Worm (Caenorhabditis elegans) whole organism, young adult: ENCODE data around the gene T22E5.6.
A peak's percentile ranks its signal among the peaks of the same experiment; 100 is the strongest.

Experiments
- D2030.7 ChIP-seq: fragments of 200-800 bp; sonication (Bioruptor generic); IDR thresholded peaks from 2 replicates; pipeline ENCODE4 v1.3.6; 2022; ENCODE audit warnings: missing genetic modification reagents, missing genetic modification characterization, missing compliant biosample characterization
- F37B4.10 ChIP-seq: fragments of 200-800 bp; sonication (Bioruptor generic); IDR thresholded peaks from 2 replicates; pipeline ENCODE4 v1.3.6; 2022; ENCODE audit warnings: missing genetic modification characterization, missing compliant biosample characterization
- F39B2.1 ChIP-seq: fragments of 200-800 bp; sonication (Bioruptor generic); IDR thresholded peaks from 2 replicates; pipeline ENCODE4 v1.3.6; 2022; ENCODE audit warnings: missing genetic modification reagents, missing genetic modification characterization, missing compliant biosample characterization
- F49E8.2 ChIP-seq: sonication (generic microtip); optimal IDR thresholded peaks from 3 replicates; lab custom pipeline; 2017; ENCODE audit warnings: missing genetic modification characterization, mild to moderate bottlenecking, missing compliant biosample characterization, antibody characterized with exemption, moderate library complexity; ENCODE audit not compliant: insufficient read depth
- F57A8.1 ChIP-seq: fragments of 200-800 bp; sonication (Bioruptor generic); optimal IDR thresholded peaks from 2 replicates; lab custom pipeline; 2018; ENCODE audit warnings: mild to moderate bottlenecking, missing genetic modification characterization, moderate library complexity, missing compliant biosample characterization
- K11D2.4 ChIP-seq: fragments of 200-800 bp; sonication (Bioruptor generic); IDR thresholded peaks from 2 replicates; pipeline ENCODE4 v1.3.6; 2022; ENCODE audit warnings: missing genetic modification reagents, missing genetic modification characterization, missing compliant biosample characterization
- K12H6.12 ChIP-seq: fragments of 200-800 bp; sonication (Bioruptor generic); optimal IDR thresholded peaks from 2 replicates; lab custom pipeline; 2018; ENCODE audit warnings: mild to moderate bottlenecking, missing genetic modification characterization, missing compliant biosample characterization
- T07F8.4 ChIP-seq: sonication (generic microtip); optimal IDR thresholded peaks from 2 replicates; lab custom pipeline; 2016; ENCODE audit warnings: mild to moderate bottlenecking, missing genetic modification characterization, moderate library complexity, missing compliant biosample characterization
- Y67H2A.10 ChIP-seq: fragments of 200-800 bp; sonication (Bioruptor generic); conservative IDR thresholded peaks from 2 replicates; pipeline ENCODE4 v1.3.6; 2022; ENCODE audit warnings: missing genetic modification reagents, missing genetic modification characterization, missing compliant biosample characterization
- atf-7 ChIP-seq: sonication (generic microtip); optimal IDR thresholded peaks from 2 replicates; lab custom pipeline; 2017; ENCODE audit warnings: mild to moderate bottlenecking, missing genetic modification characterization, missing compliant biosample characterization
- attf-5 ChIP-seq: fragments of 200-800 bp; sonication (Bioruptor generic); optimal IDR thresholded peaks from 2 replicates; lab custom pipeline; 2018; ENCODE audit warnings: mild to moderate bottlenecking, missing genetic modification characterization, missing compliant biosample characterization
- attf-6 ChIP-seq: fragments of 200-800 bp; sonication (Bioruptor generic); IDR thresholded peaks from 2 replicates; pipeline ENCODE4 v1.3.6; 2022; ENCODE audit warnings: missing genetic modification reagents, missing genetic modification characterization, missing compliant biosample characterization
- bed-1 ChIP-seq: fragments of 200-800 bp; sonication (Bioruptor generic); IDR thresholded peaks from 2 replicates; pipeline ENCODE4 v1.3.6; 2022; ENCODE audit warnings: missing genetic modification reagents, missing genetic modification characterization, missing compliant biosample characterization
- bed-2 ChIP-seq: fragments of 200-800 bp; sonication (Bioruptor generic); IDR thresholded peaks from 2 replicates; pipeline ENCODE4 v1.3.6; 2022; ENCODE audit warnings: missing genetic modification reagents, missing genetic modification characterization, missing compliant biosample characterization
- ccch-3 ChIP-seq: fragments of 200-800 bp; sonication (Bioruptor generic); optimal IDR thresholded peaks from 2 replicates; lab custom pipeline; 2018; ENCODE audit warnings: mild to moderate bottlenecking, missing genetic modification characterization, missing compliant biosample characterization
- cebp-1 ChIP-seq, 2 experiments: fragments of 200-800 bp in 1 of 2; sonication (Bioruptor generic) in 1 of 2; sonication (generic microtip) in 1 of 2; IDR thresholded peaks in 1 of 2; optimal IDR thresholded peaks in 1 of 2; 2 replicates each; pipeline versions ENCODE4 v1.3.6 to Lab custom; 2017 to 2022; ENCODE audit warnings: missing compliant biosample characterization in 2 of 2, missing genetic modification characterization in 2 of 2, mild to moderate bottlenecking in 1 of 2, missing genetic modification reagents in 1 of 2, moderate library complexity in 1 of 2
- cebp-2 ChIP-seq: fragments of 200-800 bp; sonication (Bioruptor generic); IDR thresholded peaks from 2 replicates; pipeline ENCODE4 v1.3.6; 2022; ENCODE audit warnings: missing genetic modification characterization, missing compliant biosample characterization
- ceh-40 ChIP-seq: fragments of 200-800 bp; sonication (Bioruptor generic); IDR thresholded peaks from 2 replicates; pipeline ENCODE4 v1.3.6; 2022; ENCODE audit warnings: missing genetic modification characterization, missing compliant biosample characterization
- die-1 ChIP-seq: sonication (generic microtip); optimal IDR thresholded peaks from 2 replicates; lab custom pipeline; 2016; ENCODE audit warnings: missing genotype, mild to moderate bottlenecking, missing genetic modification characterization, missing compliant biosample characterization
- ets-4 ChIP-seq: fragments of 200-800 bp; sonication (Bioruptor generic); optimal IDR thresholded peaks from 2 replicates; lab custom pipeline; 2018; ENCODE audit warnings: mild to moderate bottlenecking, missing genetic modification characterization, missing compliant biosample characterization
- hlh-26 ChIP-seq: fragments of 200-800 bp; sonication (Bioruptor generic); conservative IDR thresholded peaks from 2 replicates; pipeline ENCODE4 v1.3.6; 2022; ENCODE audit warnings: missing genetic modification reagents, missing genetic modification characterization, missing compliant biosample characterization
- lag-1 ChIP-seq: fragments of 200-800 bp; sonication (Bioruptor generic); IDR thresholded peaks from 2 replicates; pipeline ENCODE4 v1.3.6; 2022; ENCODE audit warnings: missing genetic modification reagents, missing genetic modification characterization, missing compliant biosample characterization
- let-526 ChIP-seq: fragments of 200-800 bp; sonication (Bioruptor generic); IDR thresholded peaks from 2 replicates; pipeline ENCODE4 v1.3.6; 2022; ENCODE audit warnings: missing genetic modification reagents, missing genetic modification characterization, missing compliant biosample characterization
- let-607 ChIP-seq, 2 experiments: fragments of 200-800 bp in 1 of 2; sonication (Bioruptor generic) in 1 of 2; sonication (generic microtip) in 1 of 2; optimal IDR thresholded peaks; 2 replicates each; lab custom pipeline; 2016 to 2018; ENCODE audit warnings: mild to moderate bottlenecking in 2 of 2, missing compliant biosample characterization in 2 of 2, missing genetic modification characterization in 2 of 2, moderate library complexity in 2 of 2, missing genotype in 1 of 2
- lin-26 ChIP-seq: fragments of 200-800 bp; sonication (Bioruptor generic); IDR thresholded peaks from 2 replicates; pipeline ENCODE4 v1.3.6; 2022; ENCODE audit warnings: missing genetic modification reagents, missing genetic modification characterization, missing compliant biosample characterization
- madf-10 ChIP-seq: sonication (generic microtip); optimal IDR thresholded peaks from 2 replicates; lab custom pipeline; 2016; ENCODE audit warnings: mild to moderate bottlenecking, missing genetic modification characterization, missing compliant biosample characterization
- madf-3 ChIP-seq: fragments of 200-800 bp; sonication (Bioruptor generic); IDR thresholded peaks from 2 replicates; pipeline ENCODE4 v1.3.6; 2022; ENCODE audit warnings: missing genetic modification reagents, missing genetic modification characterization, missing compliant biosample characterization
- madf-8 ChIP-seq: fragments of 200-800 bp; sonication (Bioruptor generic); conservative IDR thresholded peaks from 2 replicates; pipeline ENCODE4 v1.3.6; 2022; ENCODE audit warnings: missing genetic modification reagents, missing genetic modification characterization, missing compliant biosample characterization
- mcd-1 ChIP-seq: fragments of 200-800 bp; sonication (Bioruptor generic); IDR thresholded peaks from 2 replicates; pipeline ENCODE4 v1.3.6; 2022; ENCODE audit warnings: missing genetic modification reagents, missing genetic modification characterization, missing compliant biosample characterization
- mxl-1 ChIP-seq: sonication (generic microtip); optimal IDR thresholded peaks from 2 replicates; lab custom pipeline; 2016; ENCODE audit warnings: missing genetic modification characterization, missing compliant biosample characterization
- nhr-27 ChIP-seq: fragments of 200-800 bp; sonication (Bioruptor generic); optimal IDR thresholded peaks from 2 replicates; lab custom pipeline; 2018; ENCODE audit warnings: mild to moderate bottlenecking, missing genetic modification characterization, moderate library complexity, missing compliant biosample characterization
- rec-8 ChIP-seq, 2 experiments: sonication (generic microtip); optimal IDR thresholded peaks; 2 replicates each; lab custom pipeline; 2016; ENCODE audit warnings: mild to moderate bottlenecking in 2 of 2, missing genetic modification characterization in 2 of 2, missing genetic modification reagents in 2 of 2, missing genotype in 2 of 2, missing biosample characterization in 1 of 2, missing compliant biosample characterization in 1 of 2, moderate library complexity in 1 of 2
- snpc-1.1 ChIP-seq: sonication (generic microtip); optimal IDR thresholded peaks from 2 replicates; lab custom pipeline; 2017; ENCODE audit warnings: missing genetic modification characterization, mild to moderate bottlenecking, missing compliant biosample characterization, antibody characterized with exemption, moderate library complexity, missing genotype, missing genetic modification reagents; ENCODE audit not compliant: insufficient read depth
- snpc-1.3 ChIP-seq: sonication (generic microtip); optimal IDR thresholded peaks from 2 replicates; lab custom pipeline; 2017; ENCODE audit warnings: missing genetic modification characterization, mild to moderate bottlenecking, missing compliant biosample characterization, antibody characterized with exemption, moderate library complexity, missing genotype, missing genetic modification reagents; ENCODE audit not compliant: insufficient read depth
- snpc-4 ChIP-seq, 5 experiments: fragments of 150-350 bp in 1 of 5; sonication (generic microtip) in 4 of 5; optimal IDR thresholded peaks; 2 replicates each; lab custom pipeline; 2014 to 2018; ENCODE audit warnings: missing genetic modification characterization in 5 of 5, missing biosample characterization in 3 of 5, antibody characterized with exemption in 2 of 5, mild to moderate bottlenecking in 2 of 5, missing compliant biosample characterization in 2 of 5, missing genotype in 2 of 5, moderate library complexity in 2 of 5, missing genetic modification reagents in 1 of 5
- somi-1 ChIP-seq: fragments of 200-800 bp; sonication (Bioruptor generic); optimal IDR thresholded peaks from 2 replicates; lab custom pipeline; 2018; ENCODE audit warnings: mild to moderate bottlenecking, missing genetic modification characterization, missing compliant biosample characterization
- tbx-9 ChIP-seq: sonication (generic microtip); optimal IDR thresholded peaks from 2 replicates; lab custom pipeline; 2016; ENCODE audit warnings: borderline replicate concordance, missing genetic modification characterization, inconsistent platforms, missing compliant biosample characterization
- tlf-1 ChIP-seq: fragments of 200-800 bp; sonication (Bioruptor generic); optimal IDR thresholded peaks from 2 replicates; lab custom pipeline; 2018; ENCODE audit warnings: mild to moderate bottlenecking, missing genetic modification characterization, missing compliant biosample characterization
- unc-130 ChIP-seq: sonication (generic microtip); optimal IDR thresholded peaks from 2 replicates; lab custom pipeline; 2016; ENCODE audit warnings: missing genetic modification reagents, missing genetic modification characterization, missing compliant biosample characterization
- ztf-18 ChIP-seq: sonication (generic microtip); optimal IDR thresholded peaks from 2 replicates; lab custom pipeline; 2016; ENCODE audit warnings: missing genotype, mild to moderate bottlenecking, missing genetic modification characterization, missing compliant biosample characterization

The T22E5.6 gene

ce11 chrX:6371192-6372116 is 44.8 kb downstream of the T22E5.6 start (continued):
- TF ChIP-seq tbx-9 (tag; lab: Kevin White, UChicago) (peak; percentile 13), madf-8 (GFP tag; lab: Robert Waterston, UW) (no peak), mcd-1 (GFP tag; lab: Robert Waterston, UW) (no peak), mxl-1 (peak; percentile 56), ets-4 (GFP tag; lab: Kevin White, UChicago) (no peak), tlf-1 (no peak), madf-10 (tag; lab: Kevin White, UChicago) (peak; percentile 71), somi-1 (GFP tag; lab: Kevin White, UChicago) (peak; percentile 58), rec-8 (tag; optimal IDR thresholded peaks at IDR 0.05; lab: Kevin White, UChicago) (peak; percentile 40 to 76), hlh-26 (GFP tag; lab: Robert Waterston, UW) (no peak), bed-1 (no peak), lag-1 (no peak), bed-2 (GFP tag; lab: Robert Waterston, UW) (no peak), die-1 (tag; lab: Kevin White, UChicago) (peak; percentile 80), T07F8.4 (tag; lab: Kevin White, UChicago) (peak; percentile 61), Y67H2A.10 (GFP tag; lab: Robert Waterston, UW) (no peak), ztf-18 (peak; percentile 62), K12H6.12 (tag; lab: Kevin White, UChicago) (peak; percentile 47), lin-26 (GFP tag; lab: Robert Waterston, UW) (peak; percentile 89; the same call in 1 of the 2 replicates), attf-5 (peak; percentile 42), snpc-4 (GFP tag; optimal IDR thresholded peaks at IDR 0.05; lab: Kevin White, UChicago) (peak; percentile 48), snpc-4 (tag; optimal IDR thresholded peaks at IDR 0.05; lab: Kevin White, UChicago) (peak in 3 of 4 experiments; percentile 7 to 71 (median 49)), snpc-1.1 (peak; percentile 5), F37B4.10 (GFP tag; lab: Robert Waterston, UW) (no peak), let-607 (tag; optimal IDR thresholded peaks at IDR 0.05; lab: Kevin White, UChicago) (peak; percentile 39 to 67), cebp-2 (GFP tag; lab: Robert Waterston, UW) (no peak), cebp-1 (GFP tag; IDR thresholded peaks at IDR 0.05; lab: Robert Waterston, UW) (no peak), cebp-1 (tag; optimal IDR thresholded peaks at IDR 0.05; lab: Kevin White, UChicago) (no peak), F57A8.1 (GFP tag; lab: Kevin White, UChicago) (no peak), attf-6 (no peak), snpc-1.3 (peak; percentile 85), let-526 (GFP tag; lab: Robert Waterston, UW) (peak; percentile 53; the same call in 1 of the 2 replicates), unc-130 (GFP tag; lab: Kevin White, UChicago) (no peak), atf-7 (tag; lab: Kevin White, UChicago) (peak; percentile 10)
- TF ChIP-seq, all 124 proteins: peak for 61

ce11 chrX:6369717-6370116 is 46.5 kb downstream of the T22E5.6 start, which contains the start of gene C03B1.2:
Gene C03B1.2, plus strand, starts transcription at chrX:6370017.
- TF ChIP-seq snpc-4 (GFP tag; optimal IDR thresholded peaks at IDR 0.05; lab: Kevin White, UChicago) (no peak), snpc-4 (tag; optimal IDR thresholded peaks at IDR 0.05; lab: Kevin White, UChicago) (no peak), ceh-40 (GFP tag; lab: Robert Waterston, UW) (no peak), ccch-3 (no peak), nhr-27 (no peak), cebp-1 (GFP tag; IDR thresholded peaks at IDR 0.05; lab: Robert Waterston, UW) (no peak), cebp-1 (tag; optimal IDR thresholded peaks at IDR 0.05; lab: Kevin White, UChicago) (no peak), attf-6 (no peak), madf-3 (GFP tag; lab: Robert Waterston, UW) (no peak), K11D2.4 (GFP tag; lab: Robert Waterston, UW) (no peak), attf-5 (no peak), D2030.7 (GFP tag; lab: Robert Waterston, UW) (no peak), somi-1 (GFP tag; lab: Kevin White, UChicago) (no peak), F49E8.2 (tag; lab: Kevin White, UChicago) (no peak), F39B2.1 (GFP tag; lab: Robert Waterston, UW) (no peak)
- TF ChIP-seq, all 124 proteins: peak for 0
